Fruit fly (Drosophila melanogaster) whole organism, embryonic: ENCODE measurements around the gene ATP7.

Experiments
- Bteb2 ChIP-seq: fragments of 200-800 bp; sonication (Bioruptor generic); optimal IDR thresholded peaks from 2 replicates; lab custom pipeline; 2016; ENCODE audit warnings: missing biosample characterization, missing genetic modification characterization
- CG11560 ChIP-seq: fragments of 200-800 bp; sonication (Bioruptor generic); IDR thresholded peaks from 3 replicates; pipeline ENCODE4 v1.3.6; 2022; ENCODE audit warnings: missing biosample characterization, missing genetic modification characterization
- CG13287 ChIP-seq: fragments of 200-800 bp; sonication (Bioruptor generic); IDR thresholded peaks from 2 replicates; pipeline ENCODE4 v1.3.6; 2022; ENCODE audit warnings: missing biosample characterization, missing genetic modification characterization; ENCODE audit not compliant: partially characterized antibody
- CG13296 ChIP-seq: fragments of 200-800 bp; sonication (Bioruptor generic); optimal IDR thresholded peaks from 3 replicates; lab custom pipeline; 2018; ENCODE audit warnings: missing biosample characterization, mild to moderate bottlenecking, missing genetic modification characterization
- CG13624 ChIP-seq: fragments of 200-800 bp; sonication (Bioruptor generic); optimal IDR thresholded peaks from 2 replicates; lab custom pipeline; 2016; ENCODE audit warnings: missing biosample characterization, missing genetic modification characterization
- CG14710 ChIP-seq: fragments of 200-800 bp; sonication (Bioruptor generic); optimal IDR thresholded peaks from 3 replicates; lab custom pipeline; 2019; ENCODE audit warnings: missing biosample characterization, mild to moderate bottlenecking, missing genetic modification characterization, moderate library complexity
- CG15479 ChIP-seq: fragments of 200-800 bp; sonication (Bioruptor generic); optimal IDR thresholded peaks from 3 replicates; lab custom pipeline; 2019; ENCODE audit warnings: missing biosample characterization, mild to moderate bottlenecking, missing genetic modification characterization, moderate library complexity
- CG17361 ChIP-seq: fragments of 200-800 bp; sonication (Bioruptor generic); IDR thresholded peaks from 3 replicates; pipeline ENCODE4 v1.3.6; 2022; ENCODE audit warnings: missing biosample characterization, missing genetic modification characterization
- CG4282 ChIP-seq: fragments of 200-800 bp; sonication (Bioruptor generic); optimal IDR thresholded peaks from 2 replicates; lab custom pipeline; 2016; ENCODE audit warnings: missing biosample characterization, missing genetic modification characterization
- CG4328 ChIP-seq: fragments of 200-800 bp; sonication (Bioruptor generic); optimal IDR thresholded peaks from 3 replicates; lab custom pipeline; 2017; ENCODE audit warnings: missing biosample characterization, missing genetic modification reagents, missing genetic modification characterization
- CG5245 ChIP-seq: fragments of 200-800 bp; sonication (Bioruptor generic); optimal IDR thresholded peaks from 3 replicates; lab custom pipeline; 2016; ENCODE audit warnings: missing biosample characterization, missing genetic modification characterization
- CG6272 ChIP-seq: fragments of 200-800 bp; sonication (Bioruptor generic); IDR thresholded peaks from 2 replicates; pipeline ENCODE4 v1.3.6; 2022; ENCODE audit warnings: missing biosample characterization, missing genetic modification characterization
- CG7963 ChIP-seq: fragments of 200-800 bp; sonication (Bioruptor generic); IDR thresholded peaks from 3 replicates; pipeline ENCODE4 v1.3.6; 2022; ENCODE audit warnings: missing biosample characterization, missing genetic modification characterization; ENCODE audit not compliant: partially characterized antibody
- CG8089 ChIP-seq: fragments of 200-800 bp; sonication (Bioruptor generic); optimal IDR thresholded peaks from 3 replicates; lab custom pipeline; 2016; ENCODE audit warnings: missing biosample characterization, missing genetic modification characterization
- CG8290 ChIP-seq, 3 experiments: fragments of 200-800 bp; sonication (Bioruptor generic); optimal IDR thresholded peaks; 2 replicates each; lab custom pipeline; 2016 to 2019; ENCODE audit warnings: missing biosample characterization in 3 of 3, missing genetic modification characterization in 3 of 3, mild to moderate bottlenecking in 2 of 3, moderate library complexity in 1 of 3
- CG9876 ChIP-seq: fragments of 200-800 bp; sonication (Bioruptor generic); optimal IDR thresholded peaks from 2 replicates; lab custom pipeline; 2016; ENCODE audit warnings: missing biosample characterization, missing genetic modification characterization
- Drgx ChIP-seq: fragments of 200-800 bp; sonication (Bioruptor generic); IDR thresholded peaks from 2 replicates; pipeline ENCODE4 v1.3.6; 2022; ENCODE audit warnings: missing biosample characterization, missing genetic modification characterization
- HLH4C ChIP-seq: fragments of 200-800 bp; sonication (Bioruptor generic); IDR thresholded peaks from 3 replicates; pipeline ENCODE4 v1.3.6; 2022; ENCODE audit warnings: missing biosample characterization, missing genetic modification characterization; ENCODE audit not compliant: partially characterized antibody
- Hmx ChIP-seq: fragments of 200-800 bp; sonication (Bioruptor generic); optimal IDR thresholded peaks from 2 replicates; lab custom pipeline; 2016; ENCODE audit warnings: missing biosample characterization, missing genetic modification characterization
- Jarid2 ChIP-seq: fragments of 200-800 bp; sonication (Bioruptor generic); optimal IDR thresholded peaks from 3 replicates; lab custom pipeline; 2017; ENCODE audit warnings: mild to moderate bottlenecking, missing biosample characterization, missing genetic modification reagents, missing genetic modification characterization
- Lpt ChIP-seq: fragments of >200 bp; optimal IDR thresholded peaks from 2 replicates; lab custom pipeline; 2018; ENCODE audit warnings: missing biosample characterization, missing genetic modification characterization
- Nf-YA ChIP-seq: fragments of 200-800 bp; sonication (Bioruptor generic); IDR thresholded peaks from 2 replicates; pipeline ENCODE4 v1.3.6; 2022; ENCODE audit warnings: missing biosample characterization, missing genetic modification characterization
- NfI ChIP-seq: fragments of 200-800 bp; sonication (Bioruptor generic); optimal IDR thresholded peaks from 3 replicates; lab custom pipeline; 2018; ENCODE audit warnings: missing biosample characterization, mild to moderate bottlenecking, missing genetic modification characterization, moderate library complexity
- Poxn ChIP-seq: fragments of 200-800 bp; sonication (Bioruptor generic); IDR thresholded peaks from 2 replicates; pipeline ENCODE4 v1.3.6; 2022; ENCODE audit warnings: missing biosample characterization, missing genetic modification characterization
- Sry-δ ChIP-seq: fragments of 200-800 bp; sonication (Bioruptor generic); optimal IDR thresholded peaks from 2 replicates; lab custom pipeline; 2016; ENCODE audit warnings: missing biosample characterization, missing genetic modification characterization
- ac ChIP-seq: fragments of 200-800 bp; sonication (Bioruptor generic); optimal IDR thresholded peaks from 3 replicates; lab custom pipeline; 2017; ENCODE audit warnings: missing biosample characterization, mild to moderate bottlenecking, missing genetic modification characterization
- az2 ChIP-seq: fragments of 200-800 bp; sonication (Bioruptor generic); optimal IDR thresholded peaks from 3 replicates; lab custom pipeline; 2016; ENCODE audit warnings: missing biosample characterization, missing genetic modification characterization
- bcd ChIP-seq: fragments of 200-800 bp; sonication (Bioruptor generic); optimal IDR thresholded peaks from 2 replicates; lab custom pipeline; 2017; ENCODE audit warnings: missing biosample characterization, mild to moderate bottlenecking, missing genetic modification characterization
- bsh ChIP-seq, 2 experiments: fragments of 200-800 bp; sonication (Bioruptor generic); optimal IDR thresholded peaks; 2 replicates each; lab custom pipeline; 2017 to 2018; ENCODE audit warnings: mild to moderate bottlenecking in 2 of 2, missing biosample characterization in 2 of 2, missing genetic modification characterization in 2 of 2, moderate library complexity in 1 of 2
- btn ChIP-seq: fragments of 200-800 bp; sonication (Bioruptor generic); optimal IDR thresholded peaks from 2 replicates; lab custom pipeline; 2016; ENCODE audit warnings: missing biosample characterization, missing genetic modification characterization
- cato ChIP-seq: fragments of 200-800 bp; sonication (Bioruptor generic); optimal IDR thresholded peaks from 2 replicates; lab custom pipeline; 2016; ENCODE audit warnings: missing biosample characterization, missing genetic modification characterization, borderline replicate concordance
- chm ChIP-seq: fragments of 200-800 bp; sonication (Bioruptor generic); IDR thresholded peaks from 2 replicates; pipeline ENCODE4 v1.3.6; 2022; ENCODE audit warnings: missing biosample characterization, missing genetic modification characterization
- dati ChIP-seq: fragments of 200-800 bp; sonication (Bioruptor generic); IDR thresholded peaks from 2 replicates; pipeline ENCODE4 v1.3.6; 2022; ENCODE audit warnings: missing biosample characterization, missing genetic modification characterization
- dmrt11E ChIP-seq: fragments of 200-800 bp; sonication (Bioruptor generic); optimal IDR thresholded peaks from 3 replicates; lab custom pipeline; 2018; ENCODE audit warnings: missing biosample characterization, mild to moderate bottlenecking, missing genetic modification characterization, moderate library complexity
- fd64A ChIP-seq: fragments of 200-800 bp; sonication (Bioruptor generic); optimal IDR thresholded peaks from 3 replicates; lab custom pipeline; 2018; ENCODE audit warnings: missing biosample characterization, mild to moderate bottlenecking, missing genetic modification characterization
- gsb ChIP-seq: fragments of 200-800 bp; sonication (Bioruptor generic); IDR thresholded peaks from 2 replicates; pipeline ENCODE4 v1.3.6; 2022; ENCODE audit warnings: missing biosample characterization, missing genetic modification characterization
- lola ChIP-seq, 3 experiments: fragments of >200 bp in 2 of 3; fragments of 200-800 bp in 1 of 3; sonication (Bioruptor generic) in 1 of 3; optimal IDR thresholded peaks; 2 replicates each; lab custom pipeline; 2017 to 2019; ENCODE audit warnings: missing biosample characterization in 3 of 3, missing genetic modification characterization in 3 of 3, mild to moderate bottlenecking in 1 of 3, moderate library complexity in 1 of 3
- oc ChIP-seq: fragments of 200-800 bp; sonication (Bioruptor generic); optimal IDR thresholded peaks from 2 replicates; lab custom pipeline; 2018; ENCODE audit warnings: missing biosample characterization, mild to moderate bottlenecking, missing genetic modification characterization, moderate library complexity
- odd ChIP-seq: fragments of 200-800 bp; sonication (Bioruptor generic); optimal IDR thresholded peaks from 2 replicates; lab custom pipeline; 2017; ENCODE audit warnings: missing biosample characterization, mild to moderate bottlenecking, missing genetic modification characterization
- peb ChIP-seq: fragments of 200-800 bp; sonication (Bioruptor generic); IDR thresholded peaks from 2 replicates; pipeline ENCODE4 v1.3.6; 2022; ENCODE audit warnings: missing biosample characterization, missing genetic modification characterization
- phol ChIP-seq: fragments of 200-800 bp; sonication (Bioruptor generic); optimal IDR thresholded peaks from 3 replicates; lab custom pipeline; 2018; ENCODE audit warnings: missing biosample characterization, mild to moderate bottlenecking, missing genetic modification characterization, moderate library complexity
- run ChIP-seq: fragments of 200-800 bp; sonication (Bioruptor generic); optimal IDR thresholded peaks from 3 replicates; lab custom pipeline; 2018; ENCODE audit warnings: missing biosample characterization, mild to moderate bottlenecking, missing genetic modification characterization
- salm ChIP-seq: fragments of 200-800 bp; sonication (Bioruptor generic); optimal IDR thresholded peaks from 2 replicates; lab custom pipeline; 2018; ENCODE audit warnings: missing biosample characterization, mild to moderate bottlenecking, missing genetic modification characterization
- seq ChIP-seq: fragments of 200-800 bp; sonication (Bioruptor generic); IDR thresholded peaks from 2 replicates; pipeline ENCODE4 v1.3.6; 2022; ENCODE audit warnings: missing biosample characterization, missing genetic modification characterization
- stc ChIP-seq: fragments of 200-800 bp; sonication (Bioruptor generic); IDR thresholded peaks from 2 replicates; pipeline ENCODE4 v1.3.6; 2022; ENCODE audit warnings: missing biosample characterization, missing genetic modification characterization
- stwl ChIP-seq: fragments of 200-800 bp; sonication (Bioruptor generic); optimal IDR thresholded peaks from 3 replicates; lab custom pipeline; 2018; ENCODE audit warnings: missing biosample characterization, mild to moderate bottlenecking, missing genetic modification characterization, moderate library complexity
- zf30C ChIP-seq: fragments of 200-800 bp; sonication (Bioruptor generic); optimal IDR thresholded peaks from 3 replicates; lab custom pipeline; 2018; ENCODE audit warnings: missing biosample characterization, mild to moderate bottlenecking, missing genetic modification characterization

Gene ATP7

dm6 chrX:11857522-11858438 lies 3.0 kb downstream of the ATP7 start (continued):
- TF ChIP-seq HLH4C = no peak
- TF ChIP-seq CG6272 (GFP tag; lab: Robert Waterston, UW) = peak; percentile 74
- no peak for TF ChIP-seq CG4328 (GFP tag; lab: Kevin White, UChicago)
- no peak for TF ChIP-seq CG13287 (GFP tag; lab: Robert Waterston, UW)
- TF ChIP-seq CG8290 (GFP tag; optimal IDR thresholded peaks at IDR 0.05; lab: Kevin White, UChicago) = peak; percentile 62
- TF ChIP-seq CG8290 (tag; optimal IDR thresholded peaks at IDR 0.05; lab: Kevin White, UChicago) = no peak
- TF ChIP-seq phol (tag; lab: Kevin White, UChicago) = peak; percentile 78
- peak; percentile 58 for TF ChIP-seq zf30C (GFP tag; lab: Kevin White, UChicago)
- TF ChIP-seq az2 (GFP tag; lab: Kevin White, UChicago) = peak; percentile 73
- no peak for TF ChIP-seq CG4282
- TF ChIP-seq CG5245 (GFP tag; lab: Kevin White, UChicago) = peak; percentile 65
- peak; percentile 37; the same call in 1 of the 2 replicates for TF ChIP-seq gsb
- TF ChIP-seq CG8089 (GFP tag; lab: Kevin White, UChicago) = peak; percentile 26
- peak; percentile 96 for TF ChIP-seq Drgx (GFP tag; lab: Robert Waterston, UW)
- TF ChIP-seq NfI (GFP tag; lab: Kevin White, UChicago) = peak; percentile 60
- TF ChIP-seq Hmx (GFP tag; lab: Kevin White, UChicago) = peak; percentile 56
- TF ChIP-seq salm (tag; lab: Kevin White, UChicago) = peak; percentile 17
- TF ChIP-seq fd64A (GFP tag; lab: Kevin White, UChicago) = peak; percentile 69
- peak; percentile 49; the same call in 2 of the 3 replicates for TF ChIP-seq CG11560 (tag; lab: Robert Waterston, UW)
- TF ChIP-seq CG15479 = no peak
- TF ChIP-seq odd (GFP tag; lab: Kevin White, UChicago) = peak; percentile 36
- TF ChIP-seq stwl = no peak
- no peak for TF ChIP-seq Sry-δ (GFP tag; lab: Kevin White, UChicago)
- TF ChIP-seq Jarid2 (GFP tag; lab: Kevin White, UChicago) = peak; percentile 24
- peak; percentile 74 for TF ChIP-seq dmrt11E (tag; lab: Kevin White, UChicago)
- no peak for TF ChIP-seq Lpt (GFP tag; lab: Kevin White, UChicago)
- peak in 1 of 3 experiments; percentile 67 for TF ChIP-seq lola (GFP tag; optimal IDR thresholded peaks at IDR 0.05; lab: Kevin White, UChicago)
- no peak for TF ChIP-seq dati (GFP tag; lab: Robert Waterston, UW)
- TF ChIP-seq Bteb2 (GFP tag; lab: Kevin White, UChicago) = peak; percentile 11
- no peak for TF ChIP-seq CG7963
- peak; percentile 12 for TF ChIP-seq ac
- peak; percentile 27 for TF ChIP-seq CG13296 (GFP tag; lab: Kevin White, UChicago)
- peak; percentile 91 for TF ChIP-seq stc
- TF ChIP-seq bsh (GFP tag; optimal IDR thresholded peaks at IDR 0.05; lab: Kevin White, UChicago) = peak; percentile 66 to 85
- no peak for TF ChIP-seq Poxn (GFP tag; lab: Robert Waterston, UW)
- peak; percentile 85 for TF ChIP-seq CG17361 (GFP tag; lab: Robert Waterston, UW)
- TF ChIP-seq oc (tag; lab: Kevin White, UChicago) = peak; percentile 66
- TF ChIP-seq seq (GFP tag; lab: Robert Waterston, UW) = 0 out of 2 replicates have a peak, but pooled peaks have one; percentile 17
- peak; percentile 64 for TF ChIP-seq bcd (GFP tag; lab: Kevin White, UChicago)
- TF ChIP-seq cato = peak; percentile 29
- no peak for TF ChIP-seq CG9876 (GFP tag; lab: Kevin White, UChicago)
- TF ChIP-seq peb (GFP tag; lab: Robert Waterston, UW) = peak; percentile 73; the same call in 1 of the 2 replicates
- TF ChIP-seq CG13624 (GFP tag; lab: Kevin White, UChicago) = peak; percentile 51
- peak; percentile 65 for TF ChIP-seq CG14710 (tag; lab: Kevin White, UChicago)
- TF ChIP-seq btn (GFP tag; lab: Kevin White, UChicago) = no peak
- peak; percentile 56 for TF ChIP-seq chm (GFP tag; lab: Robert Waterston, UW)
- TF ChIP-seq run = peak; percentile 10
- peak; percentile 41; the same call in 1 of the 2 replicates for TF ChIP-seq Nf-YA (GFP tag; lab: Robert Waterston, UW)
